Fruit fly (Drosophila melanogaster): Measurements from ENCODE around the gene CG4597.
A peak's percentile ranks its signal among the peaks of the same experiment; 100 is the strongest.

CG4597 gene

DNA sequence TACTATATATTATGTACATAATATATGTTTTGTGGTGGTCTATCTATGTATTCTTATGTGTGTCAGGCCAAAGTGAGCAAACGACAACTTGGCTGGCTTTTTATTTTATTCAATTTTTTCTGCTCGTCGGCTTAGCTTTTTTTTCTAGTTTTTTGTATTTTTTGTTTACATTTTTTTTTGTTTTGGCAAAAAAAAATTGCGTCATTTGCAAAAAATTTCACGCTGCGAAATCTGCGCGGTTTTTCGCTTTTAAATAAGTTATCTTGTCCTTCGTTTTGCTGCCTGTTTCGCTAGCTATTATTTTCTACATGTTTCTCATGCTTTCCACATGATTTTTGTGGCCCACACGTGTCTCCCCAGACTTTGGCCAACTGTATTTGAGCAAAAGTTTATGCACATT is 43.2 kb downstream of the CG4597 start:
- no peak for TF ChIP-seq Hr96 (GFP tag; optimal IDR thresholded peaks at IDR 0.05)
- TF ChIP-seq CG12768 (GFP tag; optimal IDR thresholded peaks at IDR 0.05), result no peak
- TF ChIP-seq CG11617 (GFP tag; optimal IDR thresholded peaks at IDR 0.05), result no peak
- TF ChIP-seq tj (GFP tag; optimal IDR thresholded peaks at IDR 0.05), result peak; percentile 63
- no peak for TF ChIP-seq pad (GFP tag; optimal IDR thresholded peaks at IDR 0.05)

- TF ChIP-seq kay (GFP tag; ENCODE audit: borderline replicate concordance), result peak; percentile 3
- no peak for TF ChIP-seq CG33017 (tag; optimal IDR thresholded peaks at IDR 0.05)
Measured at dm6 chr3L:5176071-5176470, 46.8 kb downstream of the CG4597 start.

DNA sequence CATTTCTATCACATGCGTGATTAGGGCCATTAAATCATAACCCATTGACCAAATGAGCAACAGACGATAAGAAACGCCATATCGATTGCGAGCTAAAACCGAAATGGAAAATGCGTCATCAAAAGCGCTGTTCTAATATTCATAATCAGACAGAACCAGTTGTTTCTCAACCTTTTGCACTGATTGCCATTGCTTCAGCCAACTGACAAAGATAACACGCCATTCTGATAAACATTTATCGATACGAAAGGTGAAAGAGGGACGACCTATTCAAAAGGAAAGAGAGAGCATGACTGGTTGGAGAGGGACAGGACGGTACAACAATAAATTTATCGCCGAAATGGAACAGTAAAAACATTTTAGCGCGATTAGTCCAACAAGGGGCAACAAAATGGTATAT is 47.5 kb downstream of the CG4597 start:
- TF ChIP-seq bab1 (GFP tag; optimal IDR thresholded peaks at IDR 0.05) (no peak), cic (GFP tag; optimal IDR thresholded peaks at IDR 0.05) (peak; percentile 25)

DNA sequence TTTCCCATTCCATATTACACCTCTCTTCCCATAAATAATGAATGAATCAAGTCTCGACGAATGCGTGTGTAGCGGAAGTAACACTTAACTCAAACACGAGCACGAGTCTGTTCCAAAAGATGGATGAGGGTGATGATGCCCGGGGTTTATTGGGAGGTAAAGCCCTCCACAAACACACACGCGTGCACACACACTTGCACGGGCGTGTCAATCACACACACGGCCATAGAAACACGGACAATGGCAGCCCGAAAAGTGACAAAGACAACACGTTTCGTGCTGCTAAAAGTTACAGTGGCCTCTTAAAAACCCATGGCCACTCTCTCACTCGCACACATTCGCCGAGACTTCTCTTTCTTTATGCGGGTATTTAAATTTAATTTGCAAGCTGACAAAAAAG is 49.6 kb downstream of the CG4597 start:
- no peak for TF ChIP-seq CG5204 (GFP tag; optimal IDR thresholded peaks at IDR 0.05)
- no peak for TF ChIP-seq CG12768 (GFP tag; optimal IDR thresholded peaks at IDR 0.05)
- TF ChIP-seq Clk (GFP tag; optimal IDR thresholded peaks at IDR 0.05), result no peak
- no peak for TF ChIP-seq tj (GFP tag; optimal IDR thresholded peaks at IDR 0.05)
- no peak for TF ChIP-seq cic (GFP tag; optimal IDR thresholded peaks at IDR 0.05)
- TF ChIP-seq Hr96 (GFP tag; optimal IDR thresholded peaks at IDR 0.05), result no peak
- no peak for TF ChIP-seq CG14711 (tag; optimal IDR thresholded peaks at IDR 0.05)
- TF ChIP-seq CG11617 (GFP tag; optimal IDR thresholded peaks at IDR 0.05), result no peak
- no peak for TF ChIP-seq CG7045 (GFP tag; optimal IDR thresholded peaks at IDR 0.05)
- TF ChIP-seq cnc (optimal IDR thresholded peaks at IDR 0.05), result no peak
- TF ChIP-seq Crg-1 (GFP tag; optimal IDR thresholded peaks at IDR 0.05), result no peak

Measured in whole organism, adult.